Fruit fly (Drosophila melanogaster): ENCODE results near the gene Lipt2.
A peak's percentile ranks its signal among the peaks of the same experiment; 100 is the strongest.

Lipt2 gene

dm6 chr3R:4390133-4390532, 47.0 kb downstream of the Lipt2 start, which contains the start of gene CG14646:
Gene CG14646 (plus strand): TSS chr3R:4390366.
- TF ChIP-seq Pif1A (GFP tag; optimal IDR thresholded peaks at IDR 0.05) (no peak), CG4496 (GFP tag; IDR thresholded peaks at IDR 0.05) (peak; percentile 12; the same call in 1 of the 3 replicates), CG32121 (GFP tag; IDR thresholded peaks at IDR 0.05) (no peak), CG15710 (tag; optimal IDR thresholded peaks at IDR 0.05) (no peak), gl (tag; optimal IDR thresholded peaks at IDR 0.05) (no peak)

DNA sequence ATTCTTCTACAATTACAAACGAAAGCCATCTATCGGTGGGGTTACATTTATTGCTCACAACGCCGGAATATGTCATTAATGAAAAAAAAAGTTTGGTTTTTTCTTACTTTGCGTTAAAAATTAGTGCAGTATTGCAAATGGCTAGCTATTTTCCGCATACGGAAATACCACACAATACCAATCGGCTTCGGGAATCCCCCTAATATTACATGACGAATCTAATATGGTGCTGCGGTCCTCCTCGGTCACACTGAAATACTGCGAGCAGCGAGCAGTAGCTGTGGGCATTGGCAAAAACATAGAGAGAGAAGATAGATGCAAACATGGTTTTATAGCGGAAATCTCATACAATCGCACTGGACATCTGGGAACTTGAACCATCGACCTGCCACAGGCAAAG, 49.6 kb downstream of the Lipt2 start, which contains the start of gene tub:
tub (plus strand) TSS at position 253 of the 400 bp plus-strand sequence.
- TF ChIP-seq CG10348 (GFP tag; IDR thresholded peaks at IDR 0.05) (no peak), D1 (tag; optimal IDR thresholded peaks at IDR 0.05) (no peak), CG8301 (tag; optimal IDR thresholded peaks at IDR 0.05) (no peak), rn (GFP tag; IDR thresholded peaks at IDR 0.05) (no peak), Ets98B (GFP tag; IDR thresholded peaks at IDR 0.05) (peak; percentile 15; the same call in 1 of the 2 replicates), CG34367 (tag; optimal IDR thresholded peaks at IDR 0.05) (peak; percentile 1), EcR (GFP tag; optimal IDR thresholded peaks at IDR 0.05) (peak; percentile 8), Pif1A (GFP tag; optimal IDR thresholded peaks at IDR 0.05) (no peak), Snoo (tag; optimal IDR thresholded peaks at IDR 0.05) (peak; percentile 24), CG15710 (tag; optimal IDR thresholded peaks at IDR 0.05) (peak; percentile 16), CG32121 (GFP tag; IDR thresholded peaks at IDR 0.05) (peak; percentile 29), CG12605 (GFP tag; IDR thresholded peaks at IDR 0.05) (no peak), CG4496 (GFP tag; IDR thresholded peaks at IDR 0.05) (peak; percentile 29; the same call in 1 of the 3 replicates)
